Worm (Caenorhabditis elegans) whole organism, L4 larva: ENCODE data around the gene T24D8.6.

Experiments
- F37D6.2 ChIP-seq: sonication (generic microtip); optimal IDR thresholded peaks from 2 replicates; lab custom pipeline; 2016; ENCODE audit warnings: mild to moderate bottlenecking, missing genetic modification characterization, missing compliant biosample characterization
- R02D3.7 ChIP-seq: fragments of 150-350 bp; sonication (generic microtip); optimal IDR thresholded peaks from 3 replicates; lab custom pipeline; 2014; ENCODE audit warnings: missing biosample characterization, missing genetic modification characterization
- ces-1 ChIP-seq: fragments of 150-350 bp; sonication (generic microtip); optimal IDR thresholded peaks from 4 replicates; lab custom pipeline; 2014; ENCODE audit warnings: missing biosample characterization, missing genetic modification reagents, missing genetic modification characterization
- ctbp-1 ChIP-seq: fragments of 200-800 bp; sonication (Bioruptor generic); IDR thresholded peaks from 2 replicates; pipeline ENCODE4 v1.3.6; 2022; ENCODE audit warnings: missing genetic modification reagents, missing genetic modification characterization, missing compliant biosample characterization
- daf-8 ChIP-seq: fragments of 200-800 bp; sonication (Bioruptor generic); IDR thresholded peaks from 2 replicates; pipeline ENCODE4 v1.3.6; 2022; ENCODE audit warnings: missing genetic modification characterization, missing compliant biosample characterization
- dmd-6 ChIP-seq: fragments of 200-800 bp; sonication (Bioruptor generic); IDR thresholded peaks from 2 replicates; pipeline ENCODE4 v1.3.6; 2022; ENCODE audit warnings: missing genetic modification reagents, missing genetic modification characterization, missing compliant biosample characterization
- fkh-10 ChIP-seq: fragments of 150-350 bp; optimal IDR thresholded peaks from 2 replicates; lab custom pipeline; 2014; ENCODE audit warnings: missing biosample characterization, missing genetic modification reagents, missing genetic modification characterization
- nhr-237 ChIP-seq: sonication (generic microtip); optimal IDR thresholded peaks from 2 replicates; lab custom pipeline; 2017; ENCODE audit warnings: missing biosample characterization, missing genetic modification characterization
- nhr-76 ChIP-seq: fragments of 150-350 bp; optimal IDR thresholded peaks from 2 replicates; lab custom pipeline; 2014; ENCODE audit warnings: missing biosample characterization, missing genetic modification characterization
- nhr-77 ChIP-seq: fragments of 150-350 bp; optimal IDR thresholded peaks from 2 replicates; lab custom pipeline; 2014; ENCODE audit warnings: missing biosample characterization, missing genetic modification characterization
- tra-1 ChIP-seq: fragments of 200-800 bp; sonication (Bioruptor generic); IDR thresholded peaks from 2 replicates; pipeline ENCODE4 v1.3.6; 2022; ENCODE audit warnings: missing genetic modification reagents, missing genetic modification characterization, missing compliant biosample characterization
- zag-1 ChIP-seq: fragments of 150-350 bp; optimal IDR thresholded peaks from 2 replicates; lab custom pipeline; 2014; ENCODE audit warnings: missing biosample characterization, missing genetic modification characterization
- ztf-11 ChIP-seq: fragments of 150-350 bp; optimal IDR thresholded peaks from 2 replicates; lab custom pipeline; 2014; ENCODE audit warnings: missing biosample characterization, missing genetic modification characterization

- TF ChIP-seq R02D3.7 (tag; lab: Kevin White, UChicago): no peak
- no peak for TF ChIP-seq tra-1 (GFP tag; lab: Robert Waterston, UW)
- no peak for TF ChIP-seq fkh-10 (GFP tag; lab: Kevin White, UChicago)
- TF ChIP-seq daf-8: no peak
- TF ChIP-seq ztf-11 (tag; lab: Kevin White, UChicago): no peak
- TF ChIP-seq nhr-76: no peak
- peak; percentile 30 for TF ChIP-seq nhr-77 (tag; lab: Kevin White, UChicago)
- no peak for TF ChIP-seq ctbp-1 (GFP tag; lab: Robert Waterston, UW)
- TF ChIP-seq dmd-6 (GFP tag; lab: Robert Waterston, UW): no peak
- TF ChIP-seq ces-1 (GFP tag; lab: Kevin White, UChicago): no peak
- no peak for TF ChIP-seq F37D6.2
- no peak for TF ChIP-seq zag-1 (tag; lab: Kevin White, UChicago)
- no peak for TF ChIP-seq nhr-237 (tag; lab: Kevin White, UChicago)
Measured at ce11 chrX:2317480-2317879, 48.3 kb downstream of the T24D8.6 start.
